Fruit fly (Drosophila melanogaster) whole organism, pupa: ENCODE measurements around the gene FBXO11.

Source experiments
- CG10348 ChIP-seq: fragments of 200-800 bp; sonication (Bioruptor generic); IDR thresholded peaks from 2 replicates; pipeline ENCODE4 v1.3.6; 2022; ENCODE audit warnings: missing biosample characterization, missing genetic modification characterization
- CG12605 ChIP-seq: fragments of 200-800 bp; sonication (Bioruptor generic); IDR thresholded peaks from 2 replicates; pipeline ENCODE4 v1.3.6; 2022; ENCODE audit warnings: missing biosample characterization, missing genetic modification characterization
- CG14655 ChIP-seq: fragments of 200-800 bp; sonication (Bioruptor generic); optimal IDR thresholded peaks from 3 replicates; lab custom pipeline; 2017; ENCODE audit warnings: mild to moderate bottlenecking, missing biosample characterization, missing genetic modification reagents, missing genetic modification characterization
- CG15710 ChIP-seq: fragments of 200-800 bp; sonication (Bioruptor generic); optimal IDR thresholded peaks from 2 replicates; lab custom pipeline; 2018; ENCODE audit warnings: missing biosample characterization, mild to moderate bottlenecking, missing genetic modification characterization, moderate library complexity
- CG17806 ChIP-seq: fragments of 200-800 bp; sonication (Bioruptor generic); optimal IDR thresholded peaks from 2 replicates; lab custom pipeline; 2018; ENCODE audit warnings: missing biosample characterization, mild to moderate bottlenecking, missing genetic modification characterization, moderate library complexity
- CG32121 ChIP-seq: fragments of 200-800 bp; sonication (Bioruptor generic); IDR thresholded peaks from 2 replicates; pipeline ENCODE4 v1.3.6; 2022; ENCODE audit warnings: missing biosample characterization, missing genetic modification characterization
- CG34367 ChIP-seq: fragments of 200-800 bp; sonication (Bioruptor generic); optimal IDR thresholded peaks from 2 replicates; lab custom pipeline; 2018; ENCODE audit warnings: missing biosample characterization, mild to moderate bottlenecking, missing genetic modification characterization
- CG4496 ChIP-seq: fragments of 200-800 bp; sonication (Bioruptor generic); IDR thresholded peaks from 3 replicates; pipeline ENCODE4 v1.3.6; 2022; ENCODE audit warnings: missing biosample characterization, missing genetic modification characterization
- D1 ChIP-seq: fragments of 200-800 bp; sonication (Bioruptor generic); optimal IDR thresholded peaks from 2 replicates; lab custom pipeline; 2018; ENCODE audit warnings: missing biosample characterization, mild to moderate bottlenecking, missing genetic modification characterization, moderate library complexity
- fd96Ca ChIP-seq: fragments of 200-800 bp; sonication (Bioruptor generic); IDR thresholded peaks from 3 replicates; pipeline ENCODE4 v1.3.6; 2022; ENCODE audit warnings: missing biosample characterization, missing genetic modification characterization
- rn ChIP-seq: fragments of 200-800 bp; sonication (Bioruptor generic); IDR thresholded peaks from 2 replicates; pipeline ENCODE4 v1.3.6; 2022; ENCODE audit warnings: missing biosample characterization, missing genetic modification characterization

dm6 chr3R:9774147-9774546, 35.0 kb downstream of the FBXO11 start, which contains the start of gene Whamy:
- TF ChIP-seq D1 (tag; lab: Kevin White, UChicago) = no peak
- TF ChIP-seq CG17806 (tag; lab: Kevin White, UChicago) = no peak
- no peak for TF ChIP-seq CG15710 (tag; lab: Kevin White, UChicago)
- no peak for TF ChIP-seq CG32121
- no peak for TF ChIP-seq CG4496 (GFP tag; lab: Robert Waterston, UW)
- no peak for TF ChIP-seq rn (GFP tag; lab: Robert Waterston, UW)
- TF ChIP-seq CG10348 (GFP tag; lab: Robert Waterston, UW) = no peak
- TF ChIP-seq CG14655 (GFP tag; lab: Kevin White, UChicago) = no peak
- no peak for TF ChIP-seq CG12605 (GFP tag; lab: Robert Waterston, UW)
- no peak for TF ChIP-seq fd96Ca (GFP tag; lab: Robert Waterston, UW)
- TF ChIP-seq CG34367 (tag; lab: Kevin White, UChicago) = no peak
